Worm (Caenorhabditis elegans): ENCODE data around the gene elpc-2.

Gene elpc-2

ce11 chrIII:12638592-12638991 is 34.9 kb upstream of the elpc-2 start:
- TF ChIP-seq swsn-7 (tag; optimal IDR thresholded peaks at IDR 0.05) (no peak), nhr-85 (tag) (no peak), nhr-90 (tag; optimal IDR thresholded peaks at IDR 0.05; ENCODE audit: poor library complexity) (no peak), ceh-90 (tag; optimal IDR thresholded peaks at IDR 0.05) (no peak), irx-1 (tag; optimal IDR thresholded peaks at IDR 0.05) (no peak), aly-2 (tag; optimal IDR thresholded peaks at IDR 0.05) (no peak), nhr-71 (tag; optimal IDR thresholded peaks at IDR 0.05) (no peak), egl-13 (tag; optimal IDR thresholded peaks at IDR 0.05) (no peak), nhr-84 (tag; optimal IDR thresholded peaks at IDR 0.05) (no peak), fkh-10 (GFP tag; optimal IDR thresholded peaks at IDR 0.05) (no peak)

DNA sequence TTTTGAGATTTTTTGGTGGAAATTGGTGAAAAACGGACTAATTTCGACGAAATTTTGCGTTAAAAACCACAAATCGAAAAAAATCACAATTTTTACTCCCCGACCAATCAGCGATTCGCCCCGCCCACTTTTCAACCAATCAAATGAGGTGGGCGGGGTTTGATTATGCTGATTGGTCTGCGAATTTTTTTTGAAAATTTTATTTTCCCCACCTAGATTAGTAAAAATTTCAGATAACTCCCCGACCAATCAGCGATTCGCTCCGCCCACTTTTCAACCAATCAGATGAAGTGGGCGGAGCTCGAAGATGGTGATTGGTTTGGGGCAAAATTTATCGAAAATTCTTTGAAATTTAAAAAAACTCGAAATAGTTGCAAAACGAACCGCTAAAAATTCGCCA is 34.3 kb upstream of the elpc-2 start:
- TF ChIP-seq dsc-1 (tag; optimal IDR thresholded peaks at IDR 0.05) (no peak), nhr-20 (tag; optimal IDR thresholded peaks at IDR 0.05) (no peak), nhr-237 (tag; optimal IDR thresholded peaks at IDR 0.05) (no peak), jun-1 (tag; optimal IDR thresholded peaks at IDR 0.05) (no peak), sptf-1 (tag; optimal IDR thresholded peaks at IDR 0.05) (no peak), nhr-77 (tag; optimal IDR thresholded peaks at IDR 0.05) (no peak), zag-1 (tag; optimal IDR thresholded peaks at IDR 0.05) (no peak), ama-1 (optimal IDR thresholded peaks at IDR 0.05) (no peak), fkh-4 (tag; optimal IDR thresholded peaks at IDR 0.05; ENCODE audit: borderline replicate concordance) (no peak), nhr-11 (tag; optimal IDR thresholded peaks at IDR 0.05) (no peak), pag-3 (tag; optimal IDR thresholded peaks at IDR 0.05; ENCODE audit: borderline replicate concordance, insufficient read depth) (no peak)

DNA sequence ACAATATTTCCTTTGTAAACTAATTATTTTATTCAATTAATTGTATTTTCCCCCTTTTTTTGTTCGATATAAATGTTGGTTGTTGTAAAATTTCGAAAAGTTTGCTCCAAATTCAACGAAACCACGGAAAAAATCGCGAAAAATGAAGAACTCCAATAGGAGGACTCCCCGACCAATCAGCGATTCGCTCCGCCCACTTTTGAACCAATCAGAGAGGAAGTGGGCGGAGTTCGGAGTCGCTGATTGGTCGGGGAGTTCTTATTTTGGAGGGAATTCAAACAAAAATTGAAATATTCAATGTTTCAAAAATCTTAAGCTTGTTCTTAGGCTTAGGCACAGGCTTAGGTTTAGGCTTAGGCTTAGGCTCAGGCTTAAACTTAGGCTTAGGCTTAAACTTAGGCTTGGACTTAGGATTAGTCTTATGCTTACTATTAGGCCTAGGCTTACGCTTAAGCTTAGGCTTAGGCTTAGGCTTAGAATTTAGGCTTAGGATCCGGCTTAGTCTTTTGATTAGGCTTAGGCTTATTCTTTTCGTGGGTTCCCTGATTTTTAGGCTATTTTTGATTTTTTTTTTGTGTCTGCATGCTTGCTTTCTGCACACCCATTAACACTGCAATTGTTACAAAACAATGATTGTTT is 33.0 kb upstream of the elpc-2 start:
- TF ChIP-seq ceh-88 (GFP tag; IDR thresholded peaks at IDR 0.05) (no peak), nhr-85 (tag) (peak; percentile 40), sptf-1 (tag; optimal IDR thresholded peaks at IDR 0.05) (no peak)

ce11 chrIII:12642511-12643168 is 30.8 kb upstream of the elpc-2 start:
- peak; percentile 54 for TF ChIP-seq nhr-85 (tag)
- TF ChIP-seq nhr-90 (tag; optimal IDR thresholded peaks at IDR 0.05; ENCODE audit: poor library complexity) = no peak

DNA sequence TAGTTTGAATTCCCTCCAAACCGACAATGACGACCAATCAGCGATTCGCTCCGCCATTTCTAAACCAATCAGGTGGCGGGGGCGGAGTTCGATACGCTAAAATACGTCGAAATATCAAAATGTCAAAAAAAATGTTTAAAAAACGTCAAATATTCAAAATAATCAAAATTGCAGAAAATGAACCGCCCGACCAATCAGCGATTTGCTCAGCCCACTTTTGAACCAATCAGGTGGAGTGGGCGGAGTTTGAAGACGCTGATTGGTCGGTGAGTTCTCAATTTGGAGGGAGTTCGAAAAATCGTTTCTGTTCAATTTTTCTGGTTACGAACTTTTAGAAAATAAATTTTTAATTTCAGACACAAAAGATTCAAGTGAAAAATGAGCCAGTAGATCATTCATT is 28.8 kb upstream of the elpc-2 start:
- TF ChIP-seq fos-1 (tag; optimal IDR thresholded peaks at IDR 0.05) = no peak
- no peak for TF ChIP-seq unc-62 (GFP tag; optimal IDR thresholded peaks at IDR 0.05)
- no peak for TF ChIP-seq fkh-8 (tag; optimal IDR thresholded peaks at IDR 0.05)

ce11 chrIII:12651946-12652345 is 21.5 kb upstream of the elpc-2 start:
- TF ChIP-seq alr-1 (tag; optimal IDR thresholded peaks at IDR 0.05; ENCODE audit: borderline replicate concordance) = no peak
- no peak for TF ChIP-seq unc-130 (tag; optimal IDR thresholded peaks at IDR 0.05)
- no peak for TF ChIP-seq C34B4.2 (tag; optimal IDR thresholded peaks at IDR 0.05)
- TF ChIP-seq grh-1 (GFP tag; IDR thresholded peaks at IDR 0.05) = no peak
- TF ChIP-seq nhr-28 (tag; optimal IDR thresholded peaks at IDR 0.05) = no peak
- no peak for TF ChIP-seq ama-1 (optimal IDR thresholded peaks at IDR 0.05)
- TF ChIP-seq nhr-47 (tag; optimal IDR thresholded peaks at IDR 0.05) = no peak
- TF ChIP-seq rnt-1 (tag; optimal IDR thresholded peaks at IDR 0.05) = no peak
- no peak for TF ChIP-seq elt-2 (tag; optimal IDR thresholded peaks at IDR 0.05)
- no peak for TF ChIP-seq sox-4 (tag; optimal IDR thresholded peaks at IDR 0.05)

All from whole organism, L1 larva.